Fruit fly (Drosophila melanogaster): ENCODE results near the gene Rtel1.

dm6 chrX:5744277-5744846, 3.2 kb upstream of the Rtel1 start:
- TF ChIP-seq CG8478 (optimal IDR thresholded peaks at IDR 0.05): no peak
- no peak for TF ChIP-seq CTCF (optimal IDR thresholded peaks at IDR 0.05)
